Fruit fly (Drosophila melanogaster) whole organism: ENCODE results near the gene GstD10.

Experiments used
- CG8478 ChIP-seq: fragments of >200 bp; optimal IDR thresholded peaks from 2 replicates; lab custom pipeline; 2018; ENCODE audit warnings: inconsistent platforms
- Dll ChIP-seq: fragments of >200 bp; optimal IDR thresholded peaks from 2 replicates; lab custom pipeline; 2017
- EcR ChIP-seq, 2 experiments: fragments of >200 bp; optimal IDR thresholded peaks; 2 replicates each; lab custom pipeline; 2017; ENCODE audit warnings: missing biosample characterization in 2 of 2, missing genetic modification characterization in 2 of 2, missing genetic modification reagents in 2 of 2
- pan ChIP-seq: fragments of >200 bp; optimal IDR thresholded peaks from 2 replicates; lab custom pipeline; 2017
- psq ChIP-seq: fragments of >200 bp; optimal IDR thresholded peaks from 2 replicates; lab custom pipeline; 2017
- usp ChIP-seq: fragments of >200 bp; optimal IDR thresholded peaks from 2 replicates; lab custom pipeline; 2017; ENCODE audit warnings: missing biosample characterization, missing genetic modification characterization, mixed read lengths

The GstD10 gene

dm6 chr3R:12398054-12398453 lies 32.5 kb upstream of the GstD10 start:
- no peak for TF ChIP-seq usp (GFP tag; lab: Kevin White, UChicago)
- TF ChIP-seq CG8478 = no peak

- TF ChIP-seq CG8478 = no peak
- TF ChIP-seq pan = no peak
- TF ChIP-seq Dll (lab: Kevin White, UChicago) = no peak
- no peak for TF ChIP-seq psq (lab: Kevin White, UChicago)
- no peak for TF ChIP-seq usp (GFP tag; lab: Kevin White, UChicago)
- no peak for TF ChIP-seq EcR (GFP tag; optimal IDR thresholded peaks at IDR 0.05; lab: Kevin White, UChicago)
Observed at dm6 chr3R:12395880-12396279, 30.3 kb upstream of the GstD10 start, which contains the start of the genes CG10096 and CG10097. Gene CG10096 (minus strand): TSS chr3R:12395980. Gene CG10097 (minus strand): TSS chr3R:12395980.

dm6 chr3R:12386965-12387364 lies 21.4 kb upstream of the GstD10 start, which contains the start of gene CG33098:
Gene CG33098 (plus strand): TSS chr3R:12387188.
- TF ChIP-seq CG8478 (no peak), pan (no peak), Dll (lab: Kevin White, UChicago) (no peak), EcR (GFP tag; optimal IDR thresholded peaks at IDR 0.05; lab: Kevin White, UChicago) (no peak), usp (GFP tag; lab: Kevin White, UChicago) (no peak), psq (lab: Kevin White, UChicago) (no peak)

- no peak for TF ChIP-seq CG8478
- TF ChIP-seq Dll (lab: Kevin White, UChicago) = no peak
- TF ChIP-seq EcR (GFP tag; optimal IDR thresholded peaks at IDR 0.05; lab: Kevin White, UChicago) = no peak
- no peak for TF ChIP-seq psq (lab: Kevin White, UChicago)
- TF ChIP-seq pan = no peak
- TF ChIP-seq usp (GFP tag; lab: Kevin White, UChicago) = no peak
Observed at dm6 chr3R:12385949-12386348, 20.4 kb upstream of the GstD10 start, which contains the start of gene Sol1. Gene Sol1 (plus strand): TSS chr3R:12386249.

DNA sequence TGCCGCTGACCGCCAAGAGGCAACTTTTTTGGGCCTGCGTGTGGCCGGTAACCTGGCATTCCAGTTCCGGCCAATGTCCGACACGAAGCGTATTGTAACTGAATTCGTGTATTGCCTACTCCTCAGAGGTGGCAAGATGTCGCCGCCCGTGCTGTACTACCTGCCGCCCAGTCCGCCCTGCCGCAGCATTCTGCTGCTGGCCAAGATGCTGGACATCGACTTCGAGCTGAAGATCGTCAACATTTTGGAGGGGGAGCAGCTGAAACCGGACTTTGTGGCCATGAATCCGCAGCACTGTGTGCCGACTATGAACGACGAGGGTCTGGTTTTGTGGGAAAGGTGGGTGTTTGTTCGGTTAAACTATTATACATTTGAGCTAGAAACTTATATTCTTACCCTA lies 18.7 kb upstream of the GstD10 start:
- TF ChIP-seq CG8478 (no peak), usp (GFP tag; lab: Kevin White, UChicago) (no peak), pan (no peak), EcR (GFP tag; optimal IDR thresholded peaks at IDR 0.05; lab: Kevin White, UChicago) (no peak)

- TF ChIP-seq psq (lab: Kevin White, UChicago) (no peak), usp (GFP tag; lab: Kevin White, UChicago) (no peak), EcR (GFP tag; optimal IDR thresholded peaks at IDR 0.05; lab: Kevin White, UChicago) (no peak), Dll (lab: Kevin White, UChicago) (no peak), CG8478 (no peak), pan (no peak)
Observed at dm6 chr3R:12383784-12384183, 18.2 kb upstream of the GstD10 start.

dm6 chr3R:12383036-12383435 lies 17.5 kb upstream of the GstD10 start, which contains the start of gene GstD11:
Gene GstD11 (plus strand): TSS chr3R:12383336.
- TF ChIP-seq psq (lab: Kevin White, UChicago) (no peak), CG8478 (no peak), Dll (lab: Kevin White, UChicago) (no peak), pan (no peak), EcR (GFP tag; optimal IDR thresholded peaks at IDR 0.05; lab: Kevin White, UChicago) (no peak), usp (GFP tag; lab: Kevin White, UChicago) (no peak)

dm6 chr3R:12382563-12382962 lies 17.0 kb upstream of the GstD10 start, which contains the start of gene CG10035:
Gene CG10035 (minus strand): TSS chr3R:12382691.
- TF ChIP-seq usp (GFP tag; lab: Kevin White, UChicago) = no peak
- TF ChIP-seq psq (lab: Kevin White, UChicago) = no peak
- no peak for TF ChIP-seq EcR (GFP tag; optimal IDR thresholded peaks at IDR 0.05; lab: Kevin White, UChicago)
- no peak for TF ChIP-seq pan
- no peak for TF ChIP-seq Dll (lab: Kevin White, UChicago)
- TF ChIP-seq CG8478 = no peak

- TF ChIP-seq Dll (lab: Kevin White, UChicago) = no peak
- TF ChIP-seq EcR (GFP tag; optimal IDR thresholded peaks at IDR 0.05; lab: Kevin White, UChicago) = peak in 1 of 2 experiments; percentile 95
- TF ChIP-seq pan = no peak
Observed at dm6 chr3R:12381130-12381700, 15.7 kb upstream of the GstD10 start.

DNA sequence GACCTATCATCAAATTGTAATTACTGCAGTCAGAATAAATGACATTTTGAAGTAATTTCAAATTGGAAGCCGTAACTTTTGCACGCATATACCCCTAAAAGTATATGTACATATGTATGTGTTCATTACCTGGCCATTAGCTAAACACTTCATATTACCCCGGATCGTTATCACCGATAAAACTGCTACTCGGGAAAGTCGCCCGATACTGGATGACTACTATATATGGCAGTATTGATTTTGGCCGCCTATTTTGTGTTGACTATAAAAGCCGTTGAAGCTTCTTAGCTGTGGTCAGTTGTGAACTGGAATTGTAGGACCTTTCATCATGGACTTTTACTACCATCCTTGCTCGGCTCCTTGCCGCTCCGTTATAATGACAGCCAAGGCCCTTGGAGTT lies 14.2 kb upstream of the GstD10 start, which contains the start of gene GstD8:
Gene GstD8 (plus strand): TSS at position 301 of the 400 bp plus-strand sequence.
- TF ChIP-seq usp (GFP tag; lab: Kevin White, UChicago) (no peak), pan (no peak), psq (lab: Kevin White, UChicago) (no peak), EcR (GFP tag; optimal IDR thresholded peaks at IDR 0.05; lab: Kevin White, UChicago) (no peak)

DNA sequence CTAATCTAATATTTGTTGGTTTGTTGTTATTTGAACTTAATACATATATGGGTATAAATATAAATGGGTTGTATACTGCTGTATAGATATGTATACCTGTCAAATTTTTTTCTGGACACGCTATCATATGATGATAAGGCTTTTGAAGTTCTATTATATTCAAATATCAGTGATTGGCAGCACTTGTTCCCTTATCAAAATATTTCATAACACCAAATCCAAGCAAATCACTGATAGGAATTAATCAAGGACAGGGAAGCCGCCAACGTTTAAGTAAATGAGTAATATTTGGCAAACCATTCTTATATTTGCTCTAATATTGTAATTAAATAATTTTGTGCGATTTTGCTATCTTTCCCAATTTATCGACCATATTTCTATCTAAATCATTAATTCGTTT lies 13.7 kb upstream of the GstD10 start:
- no peak for TF ChIP-seq Dll (lab: Kevin White, UChicago)
- no peak for TF ChIP-seq psq (lab: Kevin White, UChicago)
- TF ChIP-seq CG8478 = no peak
- TF ChIP-seq usp (GFP tag; lab: Kevin White, UChicago) = no peak
- TF ChIP-seq EcR (GFP tag; optimal IDR thresholded peaks at IDR 0.05; lab: Kevin White, UChicago) = no peak
- TF ChIP-seq pan = no peak

dm6 chr3R:12378200-12378599 lies 12.7 kb upstream of the GstD10 start, which contains the start of gene GstD7:
Gene GstD7 (plus strand): TSS chr3R:12378500.
- TF ChIP-seq EcR (GFP tag; optimal IDR thresholded peaks at IDR 0.05; lab: Kevin White, UChicago) = no peak

- no peak for TF ChIP-seq usp (GFP tag; lab: Kevin White, UChicago)
- TF ChIP-seq CG8478 = no peak
Observed at dm6 chr3R:12376828-12377227, 11.3 kb upstream of the GstD10 start, which contains the start of gene GstD6. Gene GstD6 (plus strand): TSS chr3R:12377128.
